Worm (Caenorhabditis elegans) whole organism, L3 larva: ENCODE data around the gene skpo-1.

Source experiments
- aly-2 ChIP-seq: fragments of 150-350 bp; optimal IDR thresholded peaks from 2 replicates; lab custom pipeline; 2014; ENCODE audit warnings: missing biosample characterization, missing genetic modification characterization
- ama-1 ChIP-seq: fragments of 150-350 bp; optimal IDR thresholded peaks from 2 replicates; lab custom pipeline; 2018
- ceh-9 ChIP-seq: sonication (generic microtip); optimal IDR thresholded peaks from 2 replicates; lab custom pipeline; 2018; ENCODE audit warnings: missing biosample characterization, missing genetic modification characterization
- egl-27 ChIP-seq: sonication (generic microtip); optimal IDR thresholded peaks from 4 replicates; lab custom pipeline; 2017; ENCODE audit warnings: missing biosample characterization, missing genetic modification reagents, missing genetic modification characterization
- egl-5 ChIP-seq: fragments of 150-350 bp; optimal IDR thresholded peaks from 2 replicates; lab custom pipeline; 2017; ENCODE audit warnings: missing biosample characterization, missing genetic modification reagents, missing genetic modification characterization, inconsistent platforms
- elt-1 ChIP-seq: fragments of 150-350 bp; optimal IDR thresholded peaks from 2 replicates; lab custom pipeline; 2014; ENCODE audit warnings: missing biosample characterization, missing genetic modification characterization
- elt-2 ChIP-seq: sonication (generic microtip); optimal IDR thresholded peaks from 2 replicates; lab custom pipeline; 2016; ENCODE audit warnings: missing genetic modification reagents, mild to moderate bottlenecking, missing genetic modification characterization, missing compliant biosample characterization
- elt-3 ChIP-seq, 3 experiments: fragments of 150-350 bp in 1 of 3; sonication (generic microtip) in 2 of 3; optimal IDR thresholded peaks; 2 replicates in 2 of 3; 4 replicates in 1 of 3; lab custom pipeline; 2014 to 2017; ENCODE audit warnings: missing biosample characterization in 3 of 3, missing genetic modification characterization in 3 of 3
- eor-1 ChIP-seq, 2 experiments: fragments of 150-350 bp; optimal IDR thresholded peaks; 2 replicates each; lab custom pipeline; 2014 to 2018; ENCODE audit warnings: missing biosample characterization in 2 of 2, missing genetic modification characterization in 2 of 2
- fkh-2 ChIP-seq: fragments of 150-350 bp; optimal IDR thresholded peaks from 2 replicates; lab custom pipeline; 2014; ENCODE audit warnings: missing biosample characterization, missing genetic modification reagents, missing genetic modification characterization
- fos-1 ChIP-seq: fragments of 150-350 bp; optimal IDR thresholded peaks from 2 replicates; lab custom pipeline; 2014; ENCODE audit warnings: missing biosample characterization, missing genetic modification characterization
- lin-15B ChIP-seq: fragments of 150-350 bp; optimal IDR thresholded peaks from 2 replicates; lab custom pipeline; 2014; ENCODE audit warnings: missing biosample characterization, missing genetic modification characterization
- lin-39 ChIP-seq: fragments of 150-350 bp; optimal IDR thresholded peaks from 2 replicates; lab custom pipeline; 2018; ENCODE audit warnings: missing biosample characterization, missing genetic modification reagents, missing genetic modification characterization
- mdl-1 ChIP-seq: fragments of 150-350 bp; optimal IDR thresholded peaks from 2 replicates; lab custom pipeline; 2014; ENCODE audit warnings: missing biosample characterization, missing genetic modification characterization
- mml-1 ChIP-seq: fragments of 150-350 bp; sonication (generic microtip); optimal IDR thresholded peaks from 3 replicates; lab custom pipeline; 2014; ENCODE audit warnings: missing biosample characterization, missing genetic modification characterization
- nfya-1 ChIP-seq: sonication (generic microtip); optimal IDR thresholded peaks from 2 replicates; lab custom pipeline; 2017; ENCODE audit warnings: missing genetic modification characterization, mild to moderate bottlenecking, missing compliant biosample characterization, antibody characterized with exemption, moderate library complexity; ENCODE audit not compliant: insufficient read depth
- nhr-23 ChIP-seq: fragments of 150-350 bp; optimal IDR thresholded peaks from 2 replicates; lab custom pipeline; 2014; ENCODE audit warnings: missing biosample characterization, missing genetic modification reagents, missing genetic modification characterization
- nhr-237 ChIP-seq: fragments of 150-350 bp; optimal IDR thresholded peaks from 2 replicates; lab custom pipeline; 2014; ENCODE audit warnings: missing biosample characterization, missing genetic modification characterization
- nhr-25 ChIP-seq: sonication (generic microtip); optimal IDR thresholded peaks from 2 replicates; lab custom pipeline; 2017; ENCODE audit warnings: missing biosample characterization, missing genetic modification characterization
- nhr-28 ChIP-seq: fragments of 150-350 bp; optimal IDR thresholded peaks from 2 replicates; lab custom pipeline; 2014; ENCODE audit warnings: missing biosample characterization, missing genetic modification characterization
- nhr-77 ChIP-seq: fragments of 150-350 bp; optimal IDR thresholded peaks from 2 replicates; lab custom pipeline; 2014; ENCODE audit warnings: missing biosample characterization, missing genetic modification characterization
- pha-4 ChIP-seq: fragments of 150-350 bp; optimal IDR thresholded peaks from 2 replicates; lab custom pipeline; 2014; ENCODE audit warnings: missing biosample characterization, missing genetic modification reagents, missing genetic modification characterization
- pqm-1 ChIP-seq: fragments of 150-350 bp; optimal IDR thresholded peaks from 2 replicates; lab custom pipeline; 2017; ENCODE audit warnings: missing biosample characterization, missing genetic modification characterization, inconsistent platforms
- sea-2 ChIP-seq: fragments of 150-350 bp; sonication (generic microtip); optimal IDR thresholded peaks from 4 replicates; lab custom pipeline; 2014; ENCODE audit warnings: missing biosample characterization, missing genetic modification reagents, missing genetic modification characterization
- skn-1 ChIP-seq: fragments of 150-350 bp; optimal IDR thresholded peaks from 2 replicates; lab custom pipeline; 2014; ENCODE audit warnings: missing biosample characterization, missing genetic modification characterization
- unc-39 ChIP-seq: sonication (generic microtip); optimal IDR thresholded peaks from 4 replicates; lab custom pipeline; 2017; ENCODE audit warnings: missing biosample characterization, missing genetic modification characterization
- ztf-4 ChIP-seq: fragments of 150-350 bp; optimal IDR thresholded peaks from 2 replicates; lab custom pipeline; 2014; ENCODE audit warnings: missing biosample characterization, missing genetic modification characterization

The skpo-1 gene

DNA sequence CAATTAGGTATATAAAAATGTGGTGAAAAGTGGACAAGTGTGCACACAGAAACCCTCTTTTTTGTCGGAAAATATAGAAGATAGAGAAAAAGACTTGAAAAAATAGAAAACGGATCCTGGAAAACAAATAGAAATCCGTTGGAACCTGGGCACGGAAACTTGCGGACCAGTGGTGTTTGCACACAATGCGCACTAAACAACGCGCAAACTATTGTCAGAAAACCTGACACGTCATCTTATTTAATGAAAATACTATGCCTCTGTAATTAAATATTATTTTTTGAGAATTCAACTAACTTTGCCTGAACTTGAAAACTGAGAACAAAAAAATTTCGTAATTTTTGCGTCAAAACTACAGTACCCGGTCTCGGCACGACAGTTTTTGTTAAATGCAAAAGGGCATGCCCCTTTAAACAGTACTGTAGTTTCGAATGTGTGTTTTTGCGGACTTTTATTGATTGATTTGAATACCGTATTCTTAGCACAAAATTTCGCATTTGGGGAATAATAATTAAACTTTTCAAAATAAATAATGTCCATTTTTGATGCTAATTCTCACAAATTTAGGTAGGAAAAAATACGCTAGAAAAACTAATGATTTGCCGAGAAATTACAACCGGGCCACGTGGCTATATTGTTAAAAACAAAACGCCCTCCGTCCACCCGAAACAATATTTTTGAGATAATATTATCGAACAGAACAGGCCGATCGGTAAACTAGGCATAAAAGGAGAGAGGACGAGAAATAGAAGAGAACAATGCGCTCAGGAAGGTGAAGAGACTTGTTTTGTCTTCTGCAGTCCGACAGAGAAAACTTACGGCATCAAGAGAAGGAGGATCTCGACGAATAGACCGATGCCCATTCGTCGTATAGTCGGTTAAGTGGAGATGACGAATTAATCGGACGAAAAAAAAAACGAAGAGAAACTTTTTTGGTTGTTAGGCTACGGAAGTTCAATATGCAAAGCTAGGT, 24.6 kb upstream of the skpo-1 start:
- TF ChIP-seq nhr-25 (tag; lab: Kevin White, UChicago) (peak; percentile 39), nhr-23 (tag; lab: Kevin White, UChicago) (peak; percentile 53), nfya-1 (tag; lab: Kevin White, UChicago) (peak; percentile 32), unc-39 (tag; lab: Kevin White, UChicago) (no peak), sea-2 (no peak), nhr-77 (tag; lab: Kevin White, UChicago) (no peak), pha-4 (tag; lab: Kevin White, UChicago) (peak; percentile 38)

DNA sequence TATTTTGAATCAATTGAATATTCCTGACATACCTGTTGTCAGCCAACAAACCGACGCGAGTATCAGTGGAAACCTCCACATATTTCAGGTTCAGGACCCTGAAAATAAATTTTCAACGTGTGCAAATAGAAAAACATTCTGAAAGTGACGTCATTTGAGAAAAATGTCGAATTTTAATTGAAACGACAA, 24.0 kb upstream of the skpo-1 start, which contains the start of gene F14E5.2:
Gene F14E5.2 (minus strand): TSS at position 101 of the 189 bp plus-strand sequence.
- TF ChIP-seq ceh-9 (tag; lab: Kevin White, UChicago) (no peak), fos-1 (no peak), aly-2 (no peak), nhr-28 (no peak), fkh-2 (tag; lab: Kevin White, UChicago) (no peak), mdl-1 (tag; lab: Kevin White, UChicago) (no peak), elt-3 (tag; optimal IDR thresholded peaks at IDR 0.05; lab: Kevin White, UChicago) (no peak), mml-1 (tag; lab: Kevin White, UChicago) (no peak), elt-2 (no peak), egl-5 (no peak), ama-1 (lab: Kevin White, UChicago) (no peak), lin-15B (tag; lab: Kevin White, UChicago) (no peak), nhr-77 (tag; lab: Kevin White, UChicago) (no peak), sea-2 (no peak), ztf-4 (no peak), skn-1 (tag; lab: Kevin White, UChicago) (no peak)
- TF ChIP-seq, all 47 proteins: peak for 0

DNA sequence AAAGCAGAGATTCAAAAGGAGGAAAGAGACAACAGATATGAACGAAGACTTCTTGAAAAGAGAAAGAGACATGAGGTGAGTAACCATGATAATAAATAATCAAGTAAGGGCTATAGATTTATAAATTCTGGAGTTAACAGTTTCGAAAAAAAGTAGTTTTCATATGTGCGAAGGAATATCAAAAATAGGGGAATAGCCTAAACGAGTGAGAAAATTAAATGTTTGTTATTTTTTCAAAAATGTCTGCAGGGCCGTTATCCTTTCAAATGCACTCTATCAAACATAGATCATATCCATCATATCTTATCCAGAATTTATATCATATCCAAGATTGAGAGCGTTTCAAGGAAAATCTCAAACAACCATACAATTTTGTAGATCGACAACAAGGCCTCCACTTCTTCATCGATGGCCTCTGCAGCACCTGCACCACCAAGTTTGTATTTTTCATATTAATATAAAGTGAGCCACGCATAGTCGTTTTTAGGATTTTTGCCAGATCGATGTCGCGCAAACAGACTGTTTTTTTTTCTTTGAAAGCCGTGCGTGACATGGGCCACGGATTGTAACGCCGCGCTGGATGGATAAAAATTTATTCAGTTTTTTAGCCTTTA, 16.2 kb upstream of the skpo-1 start:
- TF ChIP-seq lin-39 (tag; lab: Kevin White, UChicago) (no peak), egl-27 (tag; lab: Kevin White, UChicago) (no peak), aly-2 (no peak), elt-1 (tag; lab: Kevin White, UChicago) (peak; percentile 89), fkh-2 (tag; lab: Kevin White, UChicago) (no peak), egl-5 (no peak), ztf-4 (peak; percentile 43), nfya-1 (tag; lab: Kevin White, UChicago) (no peak), ceh-9 (tag; lab: Kevin White, UChicago) (no peak)

DNA sequence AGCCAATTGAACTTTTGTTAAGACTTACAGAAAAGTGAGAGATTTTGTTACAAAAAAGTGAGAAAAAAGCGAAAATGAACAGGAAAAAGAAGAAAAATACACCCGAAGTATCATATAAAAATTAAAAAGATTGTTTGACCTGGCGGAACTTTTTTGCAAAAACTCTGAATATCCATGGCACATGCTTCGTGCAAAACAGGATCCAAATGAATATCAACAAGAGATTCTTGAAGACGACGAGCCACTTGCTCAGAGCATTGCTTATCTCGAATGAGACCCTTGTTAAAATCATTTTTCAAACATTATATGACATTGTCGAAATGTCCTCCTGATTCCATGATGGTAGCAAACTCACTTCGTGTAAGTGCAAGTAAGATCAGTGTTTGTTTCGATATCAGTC, 15.2 kb upstream of the skpo-1 start, which contains the start of gene F14E5.8:
Gene F14E5.8 (plus strand): TSS at position 301 of the 400 bp plus-strand sequence.
- TF ChIP-seq elt-1 (tag; lab: Kevin White, UChicago), result peak; percentile 4

DNA sequence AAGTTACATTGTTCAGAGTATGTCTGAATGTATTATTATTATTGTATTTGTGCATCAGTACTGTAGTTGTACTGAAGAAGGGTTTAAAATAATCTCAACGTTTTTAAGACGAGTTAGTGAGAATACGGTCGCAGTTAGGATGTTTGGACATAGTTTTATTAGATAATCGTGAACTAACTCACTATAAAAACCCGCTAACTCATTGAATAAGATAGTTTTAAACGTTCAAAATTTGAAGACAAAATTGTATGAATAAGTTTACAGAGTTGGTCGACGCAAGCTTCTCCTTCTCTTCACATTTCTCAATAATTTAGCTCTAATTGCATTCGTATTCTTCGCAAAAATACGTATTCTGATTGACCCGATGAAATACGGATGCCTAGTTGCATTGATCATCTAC, 14.4 kb upstream of the skpo-1 start:
- TF ChIP-seq ztf-4 (peak; percentile 76), nhr-237 (tag; lab: Kevin White, UChicago) (no peak), fkh-2 (tag; lab: Kevin White, UChicago) (no peak), elt-1 (tag; lab: Kevin White, UChicago) (peak; percentile 89), aly-2 (no peak), egl-5 (no peak)

DNA sequence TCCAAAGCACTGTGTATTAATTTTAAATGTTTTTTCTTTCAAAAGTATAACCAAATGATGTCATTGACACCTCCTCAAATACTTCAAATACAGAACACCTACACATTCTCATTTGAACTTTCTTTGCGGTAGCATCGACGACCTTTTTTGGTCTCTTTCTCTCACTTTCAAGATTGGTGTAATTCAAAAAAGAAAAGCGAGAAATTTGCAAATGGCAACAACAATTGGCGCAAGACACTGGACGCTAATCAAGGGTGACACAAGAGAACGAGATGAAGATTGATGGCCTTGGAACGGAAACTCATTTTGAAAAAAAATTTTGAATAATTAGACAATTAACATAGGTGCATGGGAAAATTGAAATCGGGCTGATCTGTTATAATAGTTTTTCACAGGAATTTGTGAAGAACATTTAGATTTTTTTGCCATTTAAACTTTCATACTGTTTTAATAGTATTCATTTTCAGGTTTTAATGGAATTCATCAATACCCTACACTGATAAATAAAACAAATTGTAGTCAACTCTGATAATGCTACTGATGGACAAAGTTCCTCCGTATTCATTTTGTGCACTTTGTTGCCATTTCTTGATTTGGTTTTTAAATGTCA, 12.5 kb upstream of the skpo-1 start, which contains the start of gene fdgt-2:
Gene fdgt-2 (plus strand): TSS at position 560 of the 610 bp plus-strand sequence.
- TF ChIP-seq nhr-25 (tag; lab: Kevin White, UChicago), result peak; percentile 73
- TF ChIP-seq pqm-1 (tag; lab: Kevin White, UChicago), result peak; percentile 7
- peak; percentile 36 for TF ChIP-seq elt-2
- no peak for TF ChIP-seq eor-1 (tag; optimal IDR thresholded peaks at IDR 0.05; lab: Kevin White, UChicago)
- TF ChIP-seq, all 47 proteins: peak for 3
